Fruit fly (Drosophila melanogaster) whole organism, embryonic: ENCODE measurements around the gene Hgsnat.

Source experiments
- CG10274 ChIP-seq: fragments of 200-800 bp; sonication (Bioruptor generic); optimal IDR thresholded peaks from 3 replicates; lab custom pipeline; 2017; ENCODE audit warnings: missing biosample characterization, mild to moderate bottlenecking, missing genetic modification characterization
- CG12942 ChIP-seq: fragments of 200-800 bp; sonication (Bioruptor generic); optimal IDR thresholded peaks from 3 replicates; lab custom pipeline; 2016; ENCODE audit warnings: missing biosample characterization, missing genetic modification characterization
- CG13624 ChIP-seq: fragments of 200-800 bp; sonication (Bioruptor generic); optimal IDR thresholded peaks from 2 replicates; lab custom pipeline; 2016; ENCODE audit warnings: missing biosample characterization, missing genetic modification characterization
- CG4424 ChIP-seq: fragments of 200-800 bp; sonication (Bioruptor generic); optimal IDR thresholded peaks from 3 replicates; lab custom pipeline; 2016; ENCODE audit warnings: missing biosample characterization, missing genetic modification characterization
- D19B ChIP-seq: fragments of 200-800 bp; sonication (Bioruptor generic); optimal IDR thresholded peaks from 2 replicates; lab custom pipeline; 2017; ENCODE audit warnings: missing biosample characterization, mild to moderate bottlenecking, missing genetic modification characterization
- Eip74EF ChIP-seq, 2 experiments: fragments of 200-800 bp in 1 of 2; fragments of >200 bp in 1 of 2; sonication (Bioruptor generic) in 1 of 2; optimal IDR thresholded peaks; 2 replicates each; lab custom pipeline; 2017 to 2019; ENCODE audit warnings: missing biosample characterization in 2 of 2, missing genetic modification characterization in 2 of 2, mild to moderate bottlenecking in 1 of 2, moderate library complexity in 1 of 2
- YL-1 ChIP-seq: fragments of 200-800 bp; sonication (Bioruptor generic); optimal IDR thresholded peaks from 3 replicates; lab custom pipeline; 2017; ENCODE audit warnings: missing biosample characterization, mild to moderate bottlenecking, missing genetic modification characterization
- ase ChIP-seq: fragments of 200-800 bp; sonication (Bioruptor generic); IDR thresholded peaks from 3 replicates; pipeline ENCODE4 v1.3.6; 2022; ENCODE audit warnings: missing biosample characterization, missing genetic modification characterization
- chinmo ChIP-seq: fragments of 200-800 bp; sonication (Bioruptor generic); IDR thresholded peaks from 4 replicates; pipeline ENCODE4 v1.3.6; 2022; ENCODE audit warnings: missing biosample characterization, missing genetic modification characterization; ENCODE audit not compliant: partially characterized antibody
- ind ChIP-seq: fragments of 200-800 bp; sonication (Bioruptor generic); optimal IDR thresholded peaks from 3 replicates; lab custom pipeline; 2016; ENCODE audit warnings: missing biosample characterization, missing genetic modification characterization
- kay ChIP-seq: fragments of 200-800 bp; sonication (Bioruptor generic); optimal IDR thresholded peaks from 2 replicates; lab custom pipeline; 2016; ENCODE audit warnings: missing biosample characterization, missing genetic modification characterization
- pan ChIP-seq, 4 experiments: fragments of >200 bp in 3 of 4; fragments of 200-800 bp in 1 of 4; sonication (Bioruptor generic) in 1 of 4; optimal IDR thresholded peaks in 3 of 4; IDR thresholded peaks in 1 of 4; 2 replicates each; pipeline versions ENCODE4 v1.3.6 to Lab custom; 2017 to 2022; ENCODE audit warnings: missing biosample characterization in 2 of 4, missing genetic modification characterization in 2 of 4, mixed read lengths in 1 of 4
- slou ChIP-seq: fragments of 200-800 bp; sonication (Bioruptor generic); optimal IDR thresholded peaks from 3 replicates; lab custom pipeline; 2016; ENCODE audit warnings: missing biosample characterization, missing genetic modification characterization

DNA sequence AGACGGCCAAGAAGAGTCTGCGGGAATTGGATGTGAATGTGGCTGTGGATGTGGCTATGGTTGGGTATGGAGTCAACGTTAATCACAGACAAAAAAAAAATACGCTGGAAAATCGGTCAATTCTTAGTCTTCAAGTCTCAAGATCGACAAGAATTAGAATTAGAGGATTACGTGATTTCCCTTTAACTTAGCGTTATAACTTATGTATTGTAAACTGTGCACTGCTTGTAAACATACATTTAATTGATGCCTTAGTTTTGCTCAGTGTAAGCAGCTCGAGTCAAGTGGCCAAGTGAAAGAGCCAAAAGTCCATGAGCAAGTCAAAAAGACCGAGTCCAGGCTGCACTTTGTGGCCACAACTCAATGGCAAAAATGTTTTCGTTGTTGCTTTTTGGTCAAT, 51.4 kb downstream of the Hgsnat start:
- TF ChIP-seq pan (optimal IDR thresholded peaks at IDR 0.05; lab: Kevin White, UChicago) (no peak), pan (GFP tag; optimal IDR thresholded peaks at IDR 0.05 in 1 of 2, IDR thresholded peaks at IDR 0.05 in 1 of 2) (no peak), CG4424 (GFP tag; lab: Kevin White, UChicago) (no peak), kay (GFP tag; lab: Kevin White, UChicago) (no peak), CG10274 (no peak), D19B (GFP tag; lab: Kevin White, UChicago) (no peak), ind (GFP tag; lab: Kevin White, UChicago) (no peak), chinmo (no peak), YL-1 (GFP tag; lab: Kevin White, UChicago) (no peak), CG13624 (GFP tag; lab: Kevin White, UChicago) (no peak), Eip74EF (GFP tag; optimal IDR thresholded peaks at IDR 0.05; lab: Kevin White, UChicago) (no peak), CG12942 (no peak), slou (GFP tag; lab: Kevin White, UChicago) (no peak), ase (GFP tag; lab: Robert Waterston, UW) (no peak)
